Worm (Caenorhabditis elegans): ENCODE measurements around the gene pola-1.

- TF ChIP-seq nhr-12 (tag; optimal IDR thresholded peaks at IDR 0.05) = no peak
- no peak for TF ChIP-seq ztf-11 (tag; optimal IDR thresholded peaks at IDR 0.05)
- no peak for TF ChIP-seq elt-2 (tag; optimal IDR thresholded peaks at IDR 0.05)
These were observed 33.5 kb downstream of the pola-1 start for ce11 chrIII:11175642-11176217.

Measured in whole organism, L3 larva.